Worm (Caenorhabditis elegans) whole organism, young adult: Measurements from ENCODE around the gene npax-4.

Source experiments
- B0019.2 ChIP-seq: fragments of 200-800 bp; sonication (Bioruptor generic); conservative IDR thresholded peaks from 2 replicates; pipeline ENCODE4 v1.3.6; 2022; ENCODE audit warnings: missing genetic modification reagents, missing genetic modification characterization, missing compliant biosample characterization
- B0261.1 ChIP-seq: sonication (generic microtip); optimal IDR thresholded peaks from 2 replicates; lab custom pipeline; 2016; ENCODE audit warnings: mild to moderate bottlenecking, missing genetic modification characterization, moderate library complexity, missing compliant biosample characterization
- B0336.3 ChIP-seq: fragments of 200-800 bp; sonication (Bioruptor generic); IDR thresholded peaks from 2 replicates; pipeline ENCODE4 v1.3.6; 2022; ENCODE audit warnings: missing genetic modification characterization, missing compliant biosample characterization
- D2030.7 ChIP-seq: fragments of 200-800 bp; sonication (Bioruptor generic); IDR thresholded peaks from 2 replicates; pipeline ENCODE4 v1.3.6; 2022; ENCODE audit warnings: missing genetic modification reagents, missing genetic modification characterization, missing compliant biosample characterization
- F23B12.7 ChIP-seq: sonication (generic microtip); optimal IDR thresholded peaks from 2 replicates; lab custom pipeline; 2017; ENCODE audit warnings: missing genetic modification characterization, mild to moderate bottlenecking, missing compliant biosample characterization, antibody characterized with exemption, moderate library complexity; ENCODE audit not compliant: insufficient read depth
- F33H1.4 ChIP-seq: fragments of 200-800 bp; sonication (Bioruptor generic); IDR thresholded peaks from 2 replicates; pipeline ENCODE4 v1.3.6; 2022; ENCODE audit warnings: missing genetic modification reagents, missing genetic modification characterization, missing compliant biosample characterization
- F39B2.1 ChIP-seq: fragments of 200-800 bp; sonication (Bioruptor generic); IDR thresholded peaks from 2 replicates; pipeline ENCODE4 v1.3.6; 2022; ENCODE audit warnings: missing genetic modification reagents, missing genetic modification characterization, missing compliant biosample characterization
- K12H6.12 ChIP-seq: fragments of 200-800 bp; sonication (Bioruptor generic); optimal IDR thresholded peaks from 2 replicates; lab custom pipeline; 2018; ENCODE audit warnings: mild to moderate bottlenecking, missing genetic modification characterization, missing compliant biosample characterization
- T07F8.4 ChIP-seq: sonication (generic microtip); optimal IDR thresholded peaks from 2 replicates; lab custom pipeline; 2016; ENCODE audit warnings: mild to moderate bottlenecking, missing genetic modification characterization, moderate library complexity, missing compliant biosample characterization
- ZK185.1 ChIP-seq: sonication (generic microtip); optimal IDR thresholded peaks from 2 replicates; lab custom pipeline; 2016; ENCODE audit warnings: mild to moderate bottlenecking, missing genetic modification characterization, missing compliant biosample characterization; ENCODE audit not compliant: poor library complexity, severe bottlenecking
- atf-7 ChIP-seq: sonication (generic microtip); optimal IDR thresholded peaks from 2 replicates; lab custom pipeline; 2017; ENCODE audit warnings: mild to moderate bottlenecking, missing genetic modification characterization, missing compliant biosample characterization
- athp-1 ChIP-seq: sonication (generic microtip); optimal IDR thresholded peaks from 2 replicates; lab custom pipeline; 2017; ENCODE audit warnings: mild to moderate bottlenecking, missing genetic modification characterization, missing compliant biosample characterization
- attf-3 ChIP-seq: fragments of 200-800 bp; sonication (Bioruptor generic); conservative IDR thresholded peaks from 2 replicates; pipeline ENCODE4 v1.3.6; 2022; ENCODE audit warnings: missing genetic modification reagents, missing genetic modification characterization, missing compliant biosample characterization
- attf-5 ChIP-seq: fragments of 200-800 bp; sonication (Bioruptor generic); optimal IDR thresholded peaks from 2 replicates; lab custom pipeline; 2018; ENCODE audit warnings: mild to moderate bottlenecking, missing genetic modification characterization, missing compliant biosample characterization
- attf-6 ChIP-seq: fragments of 200-800 bp; sonication (Bioruptor generic); IDR thresholded peaks from 2 replicates; pipeline ENCODE4 v1.3.6; 2022; ENCODE audit warnings: missing genetic modification reagents, missing genetic modification characterization, missing compliant biosample characterization
- cebp-1 ChIP-seq, 2 experiments: fragments of 200-800 bp in 1 of 2; sonication (Bioruptor generic) in 1 of 2; sonication (generic microtip) in 1 of 2; IDR thresholded peaks in 1 of 2; optimal IDR thresholded peaks in 1 of 2; 2 replicates each; pipeline versions ENCODE4 v1.3.6 to Lab custom; 2017 to 2022; ENCODE audit warnings: missing compliant biosample characterization in 2 of 2, missing genetic modification characterization in 2 of 2, mild to moderate bottlenecking in 1 of 2, missing genetic modification reagents in 1 of 2, moderate library complexity in 1 of 2
- ceh-27 ChIP-seq: fragments of 200-800 bp; sonication (Bioruptor generic); optimal IDR thresholded peaks from 2 replicates; lab custom pipeline; 2018; ENCODE audit warnings: mild to moderate bottlenecking, missing genetic modification characterization, moderate library complexity, missing compliant biosample characterization
- dox-1 ChIP-seq: fragments of 200-800 bp; sonication (Bioruptor generic); IDR thresholded peaks from 2 replicates; pipeline ENCODE4 v1.3.6; 2022; ENCODE audit warnings: missing genetic modification reagents, missing genetic modification characterization, missing compliant biosample characterization
- efl-1 ChIP-seq: fragments of 150-350 bp; optimal IDR thresholded peaks from 2 replicates; lab custom pipeline; 2014; ENCODE audit warnings: missing biosample characterization, missing genetic modification reagents, missing genetic modification characterization
- egl-18 ChIP-seq: fragments of 200-800 bp; sonication (Bioruptor generic); IDR thresholded peaks from 2 replicates; pipeline ENCODE4 v1.3.6; 2022; ENCODE audit warnings: missing genetic modification reagents, missing genetic modification characterization, missing compliant biosample characterization
- egrh-3 ChIP-seq: fragments of 200-800 bp; sonication (Bioruptor generic); IDR thresholded peaks from 2 replicates; pipeline ENCODE4 v1.3.6; 2022; ENCODE audit warnings: missing genetic modification reagents, missing genetic modification characterization, missing compliant biosample characterization
- ets-4 ChIP-seq: fragments of 200-800 bp; sonication (Bioruptor generic); optimal IDR thresholded peaks from 2 replicates; lab custom pipeline; 2018; ENCODE audit warnings: mild to moderate bottlenecking, missing genetic modification characterization, missing compliant biosample characterization
- hmg-1.2 ChIP-seq: fragments of 200-800 bp; sonication (Bioruptor generic); IDR thresholded peaks from 2 replicates; pipeline ENCODE4 v1.3.6; 2022; ENCODE audit warnings: missing genetic modification reagents, missing genetic modification characterization, missing compliant biosample characterization
- let-607 ChIP-seq, 2 experiments: fragments of 200-800 bp in 1 of 2; sonication (Bioruptor generic) in 1 of 2; sonication (generic microtip) in 1 of 2; optimal IDR thresholded peaks; 2 replicates each; lab custom pipeline; 2016 to 2018; ENCODE audit warnings: mild to moderate bottlenecking in 2 of 2, missing compliant biosample characterization in 2 of 2, missing genetic modification characterization in 2 of 2, moderate library complexity in 2 of 2, missing genotype in 1 of 2
- lin-40 ChIP-seq: sonication (generic microtip); optimal IDR thresholded peaks from 2 replicates; lab custom pipeline; 2016; ENCODE audit warnings: missing genetic modification characterization, mild to moderate bottlenecking, missing compliant biosample characterization, missing genotype, missing genetic modification reagents
- lin-54 ChIP-seq: fragments of 200-800 bp; sonication (Bioruptor generic); optimal IDR thresholded peaks from 2 replicates; lab custom pipeline; 2018; ENCODE audit warnings: mild to moderate bottlenecking, missing genetic modification characterization, missing compliant biosample characterization
- madf-10 ChIP-seq: sonication (generic microtip); optimal IDR thresholded peaks from 2 replicates; lab custom pipeline; 2016; ENCODE audit warnings: mild to moderate bottlenecking, missing genetic modification characterization, missing compliant biosample characterization
- madf-3 ChIP-seq: fragments of 200-800 bp; sonication (Bioruptor generic); IDR thresholded peaks from 2 replicates; pipeline ENCODE4 v1.3.6; 2022; ENCODE audit warnings: missing genetic modification reagents, missing genetic modification characterization, missing compliant biosample characterization
- madf-6 ChIP-seq: fragments of 200-800 bp; sonication (Bioruptor generic); IDR thresholded peaks from 2 replicates; pipeline ENCODE4 v1.3.6; 2022; ENCODE audit warnings: missing genetic modification reagents, missing genetic modification characterization, missing compliant biosample characterization
- madf-8 ChIP-seq: fragments of 200-800 bp; sonication (Bioruptor generic); conservative IDR thresholded peaks from 2 replicates; pipeline ENCODE4 v1.3.6; 2022; ENCODE audit warnings: missing genetic modification reagents, missing genetic modification characterization, missing compliant biosample characterization
- mcd-1 ChIP-seq: fragments of 200-800 bp; sonication (Bioruptor generic); IDR thresholded peaks from 2 replicates; pipeline ENCODE4 v1.3.6; 2022; ENCODE audit warnings: missing genetic modification reagents, missing genetic modification characterization, missing compliant biosample characterization
- mel-28 ChIP-seq: sonication (generic microtip); optimal IDR thresholded peaks from 2 replicates; lab custom pipeline; 2016; ENCODE audit warnings: borderline replicate concordance, mild to moderate bottlenecking, missing genetic modification characterization, missing compliant biosample characterization
- mes-4 ChIP-seq: sonication (generic microtip); optimal IDR thresholded peaks from 2 replicates; lab custom pipeline; 2016; ENCODE audit warnings: missing genotype, missing genetic modification characterization, missing compliant biosample characterization
- nfya-1 ChIP-seq: sonication (generic microtip); optimal IDR thresholded peaks from 2 replicates; lab custom pipeline; 2017; ENCODE audit warnings: antibody characterized with exemption, missing compliant biosample characterization, missing genetic modification characterization, borderline replicate concordance; ENCODE audit not compliant: insufficient read depth
- nfyb-1 ChIP-seq: fragments of 200-800 bp; sonication (Bioruptor generic); IDR thresholded peaks from 2 replicates; pipeline ENCODE4 v1.3.6; 2022; ENCODE audit warnings: missing genetic modification reagents, missing genetic modification characterization, missing compliant biosample characterization
- nhr-90 ChIP-seq: sonication (generic microtip); optimal IDR thresholded peaks from 2 replicates; lab custom pipeline; 2016; ENCODE audit warnings: missing genotype, mild to moderate bottlenecking, missing genetic modification characterization, missing compliant biosample characterization
- rpc-1 ChIP-seq, 2 experiments: fragments of 150-350 bp in 1 of 2; sonication (generic microtip) in 1 of 2; optimal IDR thresholded peaks; 2 replicates each; lab custom pipeline; 2014 to 2018; ENCODE audit warnings: missing biosample characterization in 1 of 2, missing genetic modification characterization in 1 of 2, missing genetic modification reagents in 1 of 2, missing genotype in 1 of 2
- snpc-1.1 ChIP-seq: sonication (generic microtip); optimal IDR thresholded peaks from 2 replicates; lab custom pipeline; 2017; ENCODE audit warnings: missing genetic modification characterization, mild to moderate bottlenecking, missing compliant biosample characterization, antibody characterized with exemption, moderate library complexity, missing genotype, missing genetic modification reagents; ENCODE audit not compliant: insufficient read depth
- sptf-2 ChIP-seq: fragments of 200-800 bp; sonication (Bioruptor generic); optimal IDR thresholded peaks from 2 replicates; lab custom pipeline; 2018; ENCODE audit warnings: mild to moderate bottlenecking, missing genetic modification characterization, missing compliant biosample characterization
- tbp1 ChIP-seq: fragments of 200-800 bp; sonication (Bioruptor generic); optimal IDR thresholded peaks from 2 replicates; lab custom pipeline; 2018; ENCODE audit warnings: mild to moderate bottlenecking, missing genetic modification characterization, missing compliant biosample characterization
- tbx-9 ChIP-seq: sonication (generic microtip); optimal IDR thresholded peaks from 2 replicates; lab custom pipeline; 2016; ENCODE audit warnings: borderline replicate concordance, missing genetic modification characterization, inconsistent platforms, missing compliant biosample characterization
- unc-62 ChIP-seq: fragments of 150-350 bp; optimal IDR thresholded peaks from 2 replicates; lab custom pipeline; 2014; ENCODE audit warnings: missing biosample characterization, missing genetic modification reagents, missing genetic modification characterization
- ztf-18 ChIP-seq: sonication (generic microtip); optimal IDR thresholded peaks from 2 replicates; lab custom pipeline; 2016; ENCODE audit warnings: missing genotype, mild to moderate bottlenecking, missing genetic modification characterization, missing compliant biosample characterization
- ztf-28 ChIP-seq: fragments of 200-800 bp; sonication (Bioruptor generic); IDR thresholded peaks from 2 replicates; pipeline ENCODE4 v1.3.6; 2022; ENCODE audit warnings: missing genetic modification reagents, missing genetic modification characterization, missing compliant biosample characterization

npax-4 gene

DNA sequence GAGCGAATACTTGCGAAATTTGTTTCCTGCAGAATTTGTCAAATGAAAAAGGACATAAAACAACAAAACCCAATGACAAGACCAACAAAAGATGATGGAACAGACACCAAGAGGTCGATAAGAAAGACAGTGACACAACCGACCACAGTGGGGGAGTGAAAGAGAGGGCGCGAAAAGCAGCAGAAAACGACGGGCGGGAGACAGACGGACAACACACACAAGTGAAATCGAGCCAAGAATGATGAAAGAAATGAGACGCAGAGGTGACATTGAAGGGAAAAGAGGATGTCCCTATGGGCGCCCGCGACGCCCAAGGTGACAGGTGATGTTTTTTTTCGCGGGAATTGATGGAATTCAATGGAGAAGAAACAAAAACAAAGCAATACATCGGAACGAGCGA lies 13.6 kb downstream of the npax-4 start (continued):
- TF ChIP-seq lin-40 (tag; lab: Kevin White, UChicago) (peak; percentile 38), F39B2.1 (GFP tag; lab: Robert Waterston, UW) (no peak), lin-54 (GFP tag; lab: Kevin White, UChicago) (peak; percentile 20), mes-4 (tag; lab: Kevin White, UChicago) (no peak), rpc-1 (optimal IDR thresholded peaks at IDR 0.05; lab: Kevin White, UChicago) (no peak), rpc-1 (tag; optimal IDR thresholded peaks at IDR 0.05; lab: Kevin White, UChicago) (no peak), hmg-1.2 (GFP tag; lab: Robert Waterston, UW) (peak; percentile 47), ceh-27 (no peak), T07F8.4 (tag; lab: Kevin White, UChicago) (no peak), attf-5 (GFP tag; lab: Kevin White, UChicago) (peak; percentile 63), mcd-1 (GFP tag; lab: Robert Waterston, UW) (0 out of 2 replicates have a peak, but pooled peaks have one; percentile 32), K12H6.12 (tag; lab: Kevin White, UChicago) (peak; percentile 45), nfya-1 (tag; lab: Kevin White, UChicago) (no peak), madf-8 (GFP tag; lab: Robert Waterston, UW) (no peak), egl-18 (GFP tag; lab: Robert Waterston, UW) (no peak), madf-6 (GFP tag; lab: Robert Waterston, UW) (peak; percentile 55; the same call in 1 of the 2 replicates), sptf-2 (no peak), madf-3 (no peak), tbp1 (peak; percentile 12), B0019.2 (GFP tag; lab: Robert Waterston, UW) (no peak), snpc-1.1 (tag; lab: Kevin White, UChicago) (no peak), dox-1 (GFP tag; lab: Robert Waterston, UW) (peak; percentile 90), F33H1.4 (no peak), unc-62 (GFP tag; lab: Kevin White, UChicago) (no peak), attf-3 (GFP tag; lab: Robert Waterston, UW) (peak; percentile 23; the same call in 1 of the 2 replicates), egrh-3 (GFP tag; lab: Robert Waterston, UW) (peak; percentile 29; the same call in 1 of the 2 replicates), D2030.7 (GFP tag; lab: Robert Waterston, UW) (no peak), B0336.3 (GFP tag; lab: Robert Waterston, UW) (peak; percentile 55), mel-28 (tag; lab: Kevin White, UChicago) (no peak), nfyb-1 (GFP tag; lab: Robert Waterston, UW) (peak; percentile 61), B0261.1 (no peak), tbx-9 (tag; lab: Kevin White, UChicago) (no peak), efl-1 (GFP tag; lab: Kevin White, UChicago) (peak; percentile 17), athp-1 (tag; lab: Kevin White, UChicago) (peak; percentile 16), cebp-1 (GFP tag; IDR thresholded peaks at IDR 0.05; lab: Robert Waterston, UW) (peak; percentile 55; the same call in 1 of the 2 replicates), cebp-1 (tag; optimal IDR thresholded peaks at IDR 0.05; lab: Kevin White, UChicago) (peak; percentile 91), ztf-18 (tag; lab: Kevin White, UChicago) (peak; percentile 53), ztf-28 (GFP tag; lab: Robert Waterston, UW) (no peak), madf-10 (tag; lab: Kevin White, UChicago) (peak; percentile 23), let-607 (tag; optimal IDR thresholded peaks at IDR 0.05; lab: Kevin White, UChicago) (peak; percentile 74 to 90), atf-7 (peak; percentile 17), ZK185.1 (tag; lab: Kevin White, UChicago) (peak; percentile 17), ets-4 (GFP tag; lab: Kevin White, UChicago) (peak; percentile 68), F23B12.7 (peak; percentile 68), nhr-90 (peak; percentile 62), attf-6 (GFP tag; lab: Robert Waterston, UW) (no peak)
- TF ChIP-seq, all 124 proteins: peak for 31
